Fruit fly (Drosophila melanogaster): Measurements from ENCODE around the gene Doc2.

The Doc2 gene

dm6 chr3L:9039189-9039588 is 20.1 kb upstream of the Doc2 start:
- TF ChIP-seq OdsH (GFP tag; optimal IDR thresholded peaks at IDR 0.05) (no peak), Hr38 (GFP tag; optimal IDR thresholded peaks at IDR 0.05) (no peak), CG6163 (GFP tag; IDR thresholded peaks at IDR 0.05) (no peak), Eip93F (GFP tag; optimal IDR thresholded peaks at IDR 0.05) (no peak), fkh (GFP tag; optimal IDR thresholded peaks at IDR 0.05) (no peak), achi (GFP tag; optimal IDR thresholded peaks at IDR 0.05) (no peak), Lpt (GFP tag; optimal IDR thresholded peaks at IDR 0.05) (no peak), Sox14 (GFP tag; optimal IDR thresholded peaks at IDR 0.05) (no peak)

DNA sequence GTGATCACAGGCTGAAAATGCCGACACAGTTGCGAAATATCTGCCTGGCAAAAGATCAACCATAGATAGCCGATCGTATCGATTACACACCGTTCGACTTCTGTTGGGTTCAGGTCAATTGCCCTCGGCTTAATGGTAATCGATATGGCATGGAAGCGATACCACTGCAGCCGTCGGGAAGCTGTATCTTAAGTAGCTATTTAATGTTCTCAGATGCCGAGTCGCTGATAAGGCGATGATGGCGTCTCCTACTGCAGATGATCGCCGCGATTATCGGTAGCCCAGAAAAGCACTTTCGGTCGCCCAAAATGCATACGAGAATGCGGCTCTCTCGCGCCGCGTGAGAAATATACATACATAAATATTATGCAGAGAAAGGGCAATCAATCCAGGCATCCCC is 18.6 kb upstream of the Doc2 start:
- no peak for TF ChIP-seq Eip75B (GFP tag; optimal IDR thresholded peaks at IDR 0.05)
- no peak for TF ChIP-seq topi (GFP tag; optimal IDR thresholded peaks at IDR 0.05)
- TF ChIP-seq ss (GFP tag; optimal IDR thresholded peaks at IDR 0.05) = no peak
- TF ChIP-seq Hr4 (GFP tag; optimal IDR thresholded peaks at IDR 0.05) = no peak
- no peak for TF ChIP-seq CG11902 (GFP tag; optimal IDR thresholded peaks at IDR 0.05)

DNA sequence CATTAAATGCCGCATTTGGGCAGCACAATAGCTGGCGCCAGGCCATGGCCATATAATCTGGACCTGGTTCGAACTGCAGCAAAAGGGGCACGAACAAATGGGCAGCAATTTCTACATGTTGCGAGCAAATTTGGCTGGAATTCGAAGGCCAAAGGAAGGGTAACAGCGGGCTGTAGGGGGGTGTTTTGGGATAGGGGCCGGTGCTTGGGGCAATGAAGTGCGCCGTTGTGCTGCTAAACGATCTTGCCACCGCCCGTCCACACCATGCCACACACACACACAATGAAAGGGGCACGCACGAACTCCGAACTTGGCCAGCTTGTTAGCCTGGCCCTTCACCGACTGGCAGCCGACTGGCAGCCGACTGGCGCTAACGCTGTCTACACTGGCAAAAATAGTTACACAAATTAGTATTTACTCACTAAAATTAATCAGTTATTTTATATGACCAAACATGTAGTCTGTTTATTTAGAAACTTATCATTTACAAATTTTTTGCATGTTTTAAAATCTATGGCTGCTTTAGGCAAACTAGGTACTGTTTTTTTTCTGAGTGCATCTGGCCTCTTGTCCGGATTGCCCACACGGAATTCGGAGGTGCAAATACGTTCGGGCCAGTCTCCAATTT is 15.1 kb upstream of the Doc2 start:
- TF ChIP-seq pdm3 (GFP tag; optimal IDR thresholded peaks at IDR 0.05) (peak; percentile 44), CG6808 (GFP tag; optimal IDR thresholded peaks at IDR 0.05) (peak; percentile 78), Eip78C (GFP tag) (peak; percentile 86), fkh (GFP tag; optimal IDR thresholded peaks at IDR 0.05) (no peak), Smox (GFP tag; optimal IDR thresholded peaks at IDR 0.05) (peak; percentile 65), CG16779 (tag; optimal IDR thresholded peaks at IDR 0.05) (no peak), Sox14 (GFP tag; optimal IDR thresholded peaks at IDR 0.05) (peak; percentile 52), Sox15 (GFP tag; optimal IDR thresholded peaks at IDR 0.05) (peak; percentile 8), ss (GFP tag; optimal IDR thresholded peaks at IDR 0.05) (peak; percentile 29 to 58), CG8319 (GFP tag; optimal IDR thresholded peaks at IDR 0.05) (peak; percentile 66), CG1621 (tag; optimal IDR thresholded peaks at IDR 0.05) (no peak), CG34406 (GFP tag; optimal IDR thresholded peaks at IDR 0.05) (peak; percentile 38), Sox102F (GFP tag; optimal IDR thresholded peaks at IDR 0.05) (peak; percentile 71), achi (GFP tag; optimal IDR thresholded peaks at IDR 0.05) (peak; percentile 48), OdsH (GFP tag; optimal IDR thresholded peaks at IDR 0.05) (peak; percentile 46), cyc (GFP tag; optimal IDR thresholded peaks at IDR 0.05) (peak; percentile 89), Gug (GFP tag; IDR thresholded peaks at IDR 0.05) (0 out of 2 replicates have a peak, but pooled peaks have one; percentile 31), Lpt (GFP tag; optimal IDR thresholded peaks at IDR 0.05) (no peak), fd85E (GFP tag; optimal IDR thresholded peaks at IDR 0.05) (peak; percentile 49), CG31627 (GFP tag; optimal IDR thresholded peaks at IDR 0.05) (peak; percentile 63), esn (GFP tag; optimal IDR thresholded peaks at IDR 0.05) (peak; percentile 56), eg (GFP tag; IDR thresholded peaks at IDR 0.05) (0 out of 3 replicates have a peak, but pooled peaks have one; percentile 36), Blimp-1 (GFP tag; optimal IDR thresholded peaks at IDR 0.05) (peak; percentile 59), CG6792 (GFP tag; optimal IDR thresholded peaks at IDR 0.05) (peak; percentile 33), dsx (GFP tag; optimal IDR thresholded peaks at IDR 0.05; ENCODE audit: poor library complexity, severe bottlenecking) (peak; percentile 29), CG3032 (tag; optimal IDR thresholded peaks at IDR 0.05) (no peak), Hr39 (GFP tag; optimal IDR thresholded peaks at IDR 0.05) (peak; percentile 67), CG6854 (GFP tag; optimal IDR thresholded peaks at IDR 0.05) (peak; percentile 63), acj6 (GFP tag; optimal IDR thresholded peaks at IDR 0.05) (peak; percentile 22), CG7368 (GFP tag; optimal IDR thresholded peaks at IDR 0.05) (peak; percentile 73), CG11294 (GFP tag; IDR thresholded peaks at IDR 0.05) (no peak), CG8119 (GFP tag; IDR thresholded peaks at IDR 0.05) (peak; percentile 40; the same call in 1 of the 3 replicates), CG10631 (GFP tag; optimal IDR thresholded peaks at IDR 0.05) (no peak), lz (GFP tag; optimal IDR thresholded peaks at IDR 0.05) (peak; percentile 3), Met (GFP tag; optimal IDR thresholded peaks at IDR 0.05) (peak; percentile 72), spab (GFP tag; optimal IDR thresholded peaks at IDR 0.05) (peak; percentile 75), Ets96B (tag; optimal IDR thresholded peaks at IDR 0.05) (peak; percentile 71), CG11762 (GFP tag; optimal IDR thresholded peaks at IDR 0.05; ENCODE audit: insufficient read depth) (peak; percentile 64), svp (GFP tag) (peak; percentile 85), net (GFP tag; optimal IDR thresholded peaks at IDR 0.05) (peak; percentile 23)

Data from whole organism, prepupa.